Worm (Caenorhabditis elegans): ENCODE data around the gene clec-2.

ce11 chrII:3048989-3049388 is 25.8 kb upstream of the clec-2 start:
- no peak for TF ChIP-seq W03F9.2 (tag; optimal IDR thresholded peaks at IDR 0.05)
- no peak for TF ChIP-seq him-1 (tag; optimal IDR thresholded peaks at IDR 0.05)
